Fruit fly (Drosophila melanogaster): ENCODE results near the gene fws.

DNA sequence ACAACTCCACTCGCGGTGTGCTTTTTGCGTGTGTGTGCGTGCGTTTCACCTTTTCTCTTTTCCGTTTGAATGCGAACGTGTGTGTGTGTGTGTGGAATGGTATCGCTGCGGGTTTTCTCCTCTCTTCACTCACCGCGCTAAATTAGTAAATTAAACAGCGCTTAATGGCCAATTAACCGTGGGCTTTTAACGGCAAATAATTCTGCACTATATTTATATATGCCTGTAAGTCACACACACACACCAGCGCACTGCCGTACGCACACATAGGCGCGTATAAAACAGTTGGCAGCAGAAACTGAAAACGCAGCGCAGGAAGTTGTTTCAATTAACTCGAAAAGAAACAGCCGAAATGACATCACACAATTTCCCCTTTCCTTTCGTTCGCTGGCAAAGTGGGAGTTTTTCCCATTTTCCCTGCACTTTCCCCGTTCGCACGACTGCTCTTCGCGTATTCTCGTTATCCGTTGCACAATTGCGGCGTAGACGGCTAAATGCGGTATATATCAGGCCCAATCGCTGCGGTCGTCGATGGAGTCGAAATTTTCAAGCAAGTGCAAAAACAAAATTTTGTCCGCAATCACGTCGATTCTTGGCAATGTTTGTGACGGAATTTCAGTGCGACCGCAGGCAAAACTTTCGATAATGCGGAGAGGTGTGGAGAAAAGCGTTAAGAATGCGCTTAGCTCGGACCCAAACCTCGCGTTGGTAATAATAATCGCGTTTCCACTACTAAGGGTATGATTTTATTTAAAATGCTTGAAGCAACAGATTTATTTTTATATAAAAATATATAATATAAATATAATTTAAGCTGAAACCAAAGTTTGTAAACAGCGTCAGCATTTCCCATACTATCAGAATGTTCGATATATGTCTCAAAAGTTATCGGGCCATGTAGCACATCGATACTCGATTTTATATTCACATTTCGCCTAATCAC is 8.0 kb downstream of the fws start, which contains the start of gene BicD:
- TF ChIP-seq pan (optimal IDR thresholded peaks at IDR 0.05) = no peak
- no peak for TF ChIP-seq CG8478 (optimal IDR thresholded peaks at IDR 0.05)
- no peak for TF ChIP-seq Dll (optimal IDR thresholded peaks at IDR 0.05)
- TF ChIP-seq psq (optimal IDR thresholded peaks at IDR 0.05) = no peak

Measured in whole organism.